Fruit fly (Drosophila melanogaster): ENCODE results near the gene CG5885.

dm6 chr2L:9882393-9882971, 35.6 kb downstream of the CG5885 start:
- no peak for TF ChIP-seq CG4424 (GFP tag; optimal IDR thresholded peaks at IDR 0.05)
- no peak for TF ChIP-seq Antp (GFP tag; optimal IDR thresholded peaks at IDR 0.05)
- TF ChIP-seq ci (GFP tag; IDR thresholded peaks at IDR 0.05) = no peak
- no peak for TF ChIP-seq Vsx1 (GFP tag; optimal IDR thresholded peaks at IDR 0.05)
- TF ChIP-seq CG12155 (GFP tag; optimal IDR thresholded peaks at IDR 0.05) = no peak
